Fruit fly (Drosophila melanogaster): ENCODE data around the gene Alp11.

Gene Alp11

DNA sequence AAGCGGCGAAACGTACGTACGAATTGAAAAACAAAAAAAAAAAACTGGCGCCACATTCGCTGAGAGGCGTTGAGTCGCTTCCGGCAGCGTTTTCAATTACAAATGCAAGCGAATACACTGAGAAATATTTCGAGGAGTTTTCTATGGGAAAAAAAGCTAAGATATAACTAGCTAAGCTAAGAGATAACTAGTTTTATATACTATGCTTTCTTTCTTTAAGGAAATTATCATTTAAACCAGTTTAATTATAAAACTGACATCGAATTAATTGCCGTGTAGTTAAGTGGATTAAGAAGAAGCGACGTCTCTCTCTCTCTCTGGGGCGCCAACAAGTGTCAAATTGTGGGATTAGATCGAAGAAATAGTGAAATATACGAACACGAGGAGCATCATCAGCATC is 27.9 kb downstream of the Alp11 start (continued):
- no peak for TF ChIP-seq prd (optimal IDR thresholded peaks at IDR 0.05)
- peak; percentile 72 for TF ChIP-seq prd (GFP tag; IDR thresholded peaks at IDR 0.05)
- peak in 1 of 3 experiments; percentile 47 for TF ChIP-seq lola (GFP tag; optimal IDR thresholded peaks at IDR 0.05)
- TF ChIP-seq bowl (GFP tag; IDR thresholded peaks at IDR 0.05) = no peak
- TF ChIP-seq row (GFP tag; IDR thresholded peaks at IDR 0.05) = peak; percentile 59
- TF ChIP-seq repo (GFP tag; optimal IDR thresholded peaks at IDR 0.05) = no peak
- TF ChIP-seq gcm2 (GFP tag; optimal IDR thresholded peaks at IDR 0.05) = peak; percentile 20
- 0 out of 3 replicates have a peak, but pooled peaks have one; percentile 14 for TF ChIP-seq Mrtf (GFP tag; IDR thresholded peaks at IDR 0.05)
- no peak for TF ChIP-seq CG4707 (GFP tag; optimal IDR thresholded peaks at IDR 0.05)
- peak; percentile 77 for TF ChIP-seq dmrt99B (tag; optimal IDR thresholded peaks at IDR 0.05)
- TF ChIP-seq Trl (optimal IDR thresholded peaks at IDR 0.05) = no peak
- TF ChIP-seq Trl (GFP tag; optimal IDR thresholded peaks at IDR 0.05) = peak; percentile 19
- no peak for TF ChIP-seq Elba2 (GFP tag; optimal IDR thresholded peaks at IDR 0.05)
- TF ChIP-seq D19A (tag; optimal IDR thresholded peaks at IDR 0.05) = peak; percentile 57
- no peak for TF ChIP-seq CG2116 (GFP tag; optimal IDR thresholded peaks at IDR 0.05)
- 0 out of 2 replicates have a peak, but pooled peaks have one; percentile 35 for TF ChIP-seq CG43689 (GFP tag; IDR thresholded peaks at IDR 0.05)
- peak; percentile 82 for TF ChIP-seq Sox102F (GFP tag; optimal IDR thresholded peaks at IDR 0.05)
- peak; percentile 30 for TF ChIP-seq zen (tag; optimal IDR thresholded peaks at IDR 0.05)
- no peak for TF ChIP-seq CG42726 (GFP tag; IDR thresholded peaks at IDR 0.05; ENCODE audit: partially characterized antibody)
- TF ChIP-seq ttk (GFP tag; IDR thresholded peaks at IDR 0.05) = peak; percentile 51
- TF ChIP-seq sens-2 (GFP tag; IDR thresholded peaks at IDR 0.05) = no peak
- TF ChIP-seq Lpt (GFP tag; optimal IDR thresholded peaks at IDR 0.05) = no peak
- TF ChIP-seq CG8281 (tag; optimal IDR thresholded peaks at IDR 0.05) = peak; percentile 11
- TF ChIP-seq Hsf (GFP tag; optimal IDR thresholded peaks at IDR 0.05) = peak; percentile 49
- TF ChIP-seq slbo (GFP tag; IDR thresholded peaks at IDR 0.05) = peak; percentile 44; the same call in 1 of the 2 replicates
- no peak for TF ChIP-seq Mad (GFP tag; optimal IDR thresholded peaks at IDR 0.05)

DNA sequence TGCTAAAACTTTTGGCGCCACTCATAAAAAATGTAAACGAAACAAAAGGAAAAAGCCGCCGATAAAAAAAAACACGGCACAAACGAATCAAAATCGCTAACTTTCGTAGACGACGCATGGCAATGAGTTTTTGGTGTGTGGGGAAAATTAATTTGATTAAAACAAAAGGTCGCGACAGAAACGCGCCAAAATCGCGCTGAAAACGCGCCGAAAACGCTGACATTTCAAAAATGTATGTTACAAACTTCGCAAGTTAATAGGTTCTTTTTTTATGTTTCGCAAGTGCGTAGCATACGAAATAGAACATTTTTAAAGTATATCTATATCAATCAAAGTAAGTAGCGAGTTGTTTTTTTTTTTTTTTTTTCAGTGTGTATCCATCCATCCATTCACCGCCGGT is 28.5 kb downstream of the Alp11 start:
- TF ChIP-seq zfh2 (GFP tag; optimal IDR thresholded peaks at IDR 0.05) (no peak), CG8359 (GFP tag; optimal IDR thresholded peaks at IDR 0.05; ENCODE audit: borderline replicate concordance) (peak; percentile 98)

DNA sequence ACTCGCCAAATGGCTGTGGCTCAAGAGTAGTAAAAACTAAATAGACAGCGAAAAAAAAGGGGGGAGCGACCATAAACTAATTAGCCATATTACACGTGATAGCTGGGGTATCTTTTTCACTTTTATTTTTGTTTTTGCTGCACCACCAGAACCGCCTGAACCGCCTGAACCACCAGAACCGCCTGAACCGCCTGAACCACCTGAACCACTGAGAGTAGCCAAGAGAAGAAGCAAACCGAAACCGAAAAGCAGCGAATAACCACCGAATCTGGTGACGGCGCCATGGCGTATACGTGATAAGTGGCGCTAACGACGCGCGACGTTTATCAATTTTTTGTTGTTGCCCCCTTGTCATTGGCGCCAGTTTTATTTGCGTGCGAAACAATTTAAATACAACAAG is 29.0 kb downstream of the Alp11 start:
- TF ChIP-seq ewg (GFP tag; optimal IDR thresholded peaks at IDR 0.05) (no peak), Lim3 (GFP tag; IDR thresholded peaks at IDR 0.05) (no peak), CkIIα-i1 (GFP tag; IDR thresholded peaks at IDR 0.05) (no peak), CG14050 (GFP tag; IDR thresholded peaks at IDR 0.05) (peak; percentile 51; the same call in 1 of the 3 replicates), CG9932 (GFP tag; IDR thresholded peaks at IDR 0.05) (no peak), sug (tag; optimal IDR thresholded peaks at IDR 0.05) (peak; percentile 35), Deaf1 (tag; optimal IDR thresholded peaks at IDR 0.05) (peak; percentile 4), CG12299 (tag; optimal IDR thresholded peaks at IDR 0.05) (no peak), cwo (GFP tag; optimal IDR thresholded peaks at IDR 0.05) (peak; percentile 62), Med (GFP tag) (peak; percentile 75), CG15269 (tag; optimal IDR thresholded peaks at IDR 0.05) (peak; percentile 1), exex (tag; optimal IDR thresholded peaks at IDR 0.05) (peak; percentile 30), CG2678 (tag; optimal IDR thresholded peaks at IDR 0.05) (peak; percentile 15)

All from whole organism, embryonic.